Fruit fly (Drosophila melanogaster) whole organism, embryonic: Measurements from ENCODE around the gene PNKP.

Source experiments
- Atf6 ChIP-seq: fragments of 200-800 bp; sonication (Bioruptor generic); IDR thresholded peaks from 2 replicates; pipeline ENCODE4 v1.3.6; 2022; ENCODE audit warnings: missing biosample characterization, missing genetic modification characterization
- Bgb ChIP-seq: fragments of 200-800 bp; sonication (Bioruptor generic); IDR thresholded peaks from 2 replicates; pipeline ENCODE4 v1.3.6; 2022; ENCODE audit warnings: missing biosample characterization, missing genetic modification characterization; ENCODE audit not compliant: partially characterized antibody
- CG10274 ChIP-seq: fragments of 200-800 bp; sonication (Bioruptor generic); optimal IDR thresholded peaks from 3 replicates; lab custom pipeline; 2017; ENCODE audit warnings: missing biosample characterization, mild to moderate bottlenecking, missing genetic modification characterization
- CG12391 ChIP-seq: fragments of 200-800 bp; sonication (Bioruptor generic); optimal IDR thresholded peaks from 3 replicates; lab custom pipeline; 2018; ENCODE audit warnings: missing biosample characterization, mild to moderate bottlenecking, missing genetic modification characterization, moderate library complexity
- CG13123 ChIP-seq: fragments of 200-800 bp; sonication (Bioruptor generic); optimal IDR thresholded peaks from 2 replicates; lab custom pipeline; 2016; ENCODE audit warnings: missing biosample characterization, missing genetic modification characterization
- CG13287 ChIP-seq: fragments of 200-800 bp; sonication (Bioruptor generic); IDR thresholded peaks from 2 replicates; pipeline ENCODE4 v1.3.6; 2022; ENCODE audit warnings: missing biosample characterization, missing genetic modification characterization; ENCODE audit not compliant: partially characterized antibody
- CG13296 ChIP-seq: fragments of 200-800 bp; sonication (Bioruptor generic); optimal IDR thresholded peaks from 3 replicates; lab custom pipeline; 2018; ENCODE audit warnings: missing biosample characterization, mild to moderate bottlenecking, missing genetic modification characterization
- CG13624 ChIP-seq: fragments of 200-800 bp; sonication (Bioruptor generic); optimal IDR thresholded peaks from 2 replicates; lab custom pipeline; 2016; ENCODE audit warnings: missing biosample characterization, missing genetic modification characterization
- CG1603 ChIP-seq: fragments of 200-800 bp; sonication (Bioruptor generic); optimal IDR thresholded peaks from 2 replicates; lab custom pipeline; 2019; ENCODE audit warnings: missing biosample characterization, mild to moderate bottlenecking, missing genetic modification characterization, moderate library complexity
- CG16815 ChIP-seq: fragments of 200-800 bp; sonication (Bioruptor generic); optimal IDR thresholded peaks from 3 replicates; lab custom pipeline; 2017; ENCODE audit warnings: missing biosample characterization, mild to moderate bottlenecking, missing genetic modification characterization
- CG17829 ChIP-seq: fragments of 200-800 bp; optimal IDR thresholded peaks from 2 replicates; lab custom pipeline; 2019; ENCODE audit warnings: missing biosample characterization, mild to moderate bottlenecking, missing genetic modification characterization, moderate library complexity
- CG17912 ChIP-seq: fragments of 200-800 bp; sonication (Bioruptor generic); optimal IDR thresholded peaks from 2 replicates; lab custom pipeline; 2018; ENCODE audit warnings: missing biosample characterization, mild to moderate bottlenecking, missing genetic modification characterization
- CG30020 ChIP-seq: fragments of 200-800 bp; optimal IDR thresholded peaks from 2 replicates; lab custom pipeline; 2019; ENCODE audit warnings: missing biosample characterization, mild to moderate bottlenecking, missing genetic modification characterization, moderate library complexity
- CG30403 ChIP-seq: fragments of 200-800 bp; sonication (Bioruptor generic); optimal IDR thresholded peaks from 3 replicates; lab custom pipeline; 2016; ENCODE audit warnings: missing biosample characterization, missing genetic modification characterization
- CG4404 ChIP-seq: fragments of 200-800 bp; sonication (Bioruptor generic); IDR thresholded peaks from 2 replicates; pipeline ENCODE4 v1.3.6; 2022; ENCODE audit warnings: missing biosample characterization, missing genetic modification characterization
- CG4707 ChIP-seq: fragments of 200-800 bp; sonication (Bioruptor generic); optimal IDR thresholded peaks from 2 replicates; lab custom pipeline; 2018; ENCODE audit warnings: missing biosample characterization, mild to moderate bottlenecking, missing genetic modification characterization, moderate library complexity
- CG5180 ChIP-seq: fragments of 200-800 bp; sonication (Bioruptor generic); optimal IDR thresholded peaks from 3 replicates; lab custom pipeline; 2017; ENCODE audit warnings: missing biosample characterization, missing genetic modification characterization, mild to moderate bottlenecking, moderate library complexity, missing genetic modification reagents
- CG7987 ChIP-seq: fragments of 200-800 bp; sonication (Bioruptor generic); optimal IDR thresholded peaks from 2 replicates; lab custom pipeline; 2018; ENCODE audit warnings: missing biosample characterization, mild to moderate bottlenecking, missing genetic modification characterization, moderate library complexity
- CrebB ChIP-seq: fragments of 200-800 bp; sonication (Bioruptor generic); optimal IDR thresholded peaks from 3 replicates; lab custom pipeline; 2018; ENCODE audit warnings: missing biosample characterization, mild to moderate bottlenecking, missing genetic modification characterization
- Dll ChIP-seq: fragments of 200-800 bp; sonication (Bioruptor generic); IDR thresholded peaks from 4 replicates; pipeline ENCODE4 v1.3.6; 2022; ENCODE audit warnings: missing biosample characterization, missing genetic modification characterization; ENCODE audit not compliant: partially characterized antibody
- E2f2 ChIP-seq: fragments of 200-800 bp; sonication (Bioruptor generic); IDR thresholded peaks from 2 replicates; pipeline ENCODE4 v1.3.6; 2022; ENCODE audit warnings: missing biosample characterization, missing genetic modification characterization
- Fer1 ChIP-seq: fragments of 200-800 bp; sonication (Bioruptor generic); optimal IDR thresholded peaks from 2 replicates; lab custom pipeline; 2017; ENCODE audit warnings: missing biosample characterization, mild to moderate bottlenecking, missing genetic modification characterization
- GATAe ChIP-seq: fragments of 200-800 bp; sonication (Bioruptor generic); conservative IDR thresholded peaks from 2 replicates; pipeline ENCODE4 v1.3.6; 2022; ENCODE audit warnings: missing biosample characterization, missing genetic modification characterization
- Hmr ChIP-seq: fragments of 200-800 bp; sonication (Bioruptor generic); optimal IDR thresholded peaks from 3 replicates; lab custom pipeline; 2017; ENCODE audit warnings: mild to moderate bottlenecking, missing biosample characterization, missing genetic modification reagents, missing genetic modification characterization
- Hr39 ChIP-seq: fragments of >200 bp; optimal IDR thresholded peaks from 2 replicates; lab custom pipeline; 2017
- Kr ChIP-seq: fragments of 200-800 bp; sonication (Bioruptor generic); optimal IDR thresholded peaks from 2 replicates; lab custom pipeline; 2017; ENCODE audit warnings: missing biosample characterization, mild to moderate bottlenecking, missing genetic modification characterization
- Lpt ChIP-seq: fragments of >200 bp; optimal IDR thresholded peaks from 2 replicates; lab custom pipeline; 2018; ENCODE audit warnings: missing biosample characterization, missing genetic modification characterization
- MBD-R2 ChIP-seq: fragments of 200-800 bp; sonication (Bioruptor generic); IDR thresholded peaks from 2 replicates; pipeline ENCODE4 v1.3.6; 2022; ENCODE audit warnings: missing biosample characterization, missing genetic modification characterization
- Meics ChIP-seq: fragments of 200-800 bp; sonication (Bioruptor generic); optimal IDR thresholded peaks from 2 replicates; lab custom pipeline; 2017; ENCODE audit warnings: missing biosample characterization, mild to moderate bottlenecking, missing genetic modification characterization
- Myb ChIP-seq: fragments of 200-800 bp; sonication (Bioruptor generic); optimal IDR thresholded peaks from 2 replicates; lab custom pipeline; 2016; ENCODE audit warnings: missing biosample characterization, missing genetic modification characterization
- Scr ChIP-seq: fragments of 200-800 bp; sonication (Bioruptor generic); IDR thresholded peaks from 2 replicates; pipeline ENCODE4 v1.3.6; 2022; ENCODE audit warnings: missing biosample characterization, missing genetic modification characterization; ENCODE audit not compliant: partially characterized antibody
- crc ChIP-seq: fragments of 200-800 bp; sonication (Bioruptor generic); optimal IDR thresholded peaks from 2 replicates; lab custom pipeline; 2016; ENCODE audit warnings: missing biosample characterization, missing genetic modification characterization
- da ChIP-seq: fragments of 200-800 bp; sonication (Bioruptor generic); optimal IDR thresholded peaks from 2 replicates; lab custom pipeline; 2016; ENCODE audit warnings: missing biosample characterization, missing genetic modification characterization
- grau ChIP-seq: fragments of 200-800 bp; optimal IDR thresholded peaks from 3 replicates; lab custom pipeline; 2019; ENCODE audit warnings: missing biosample characterization, mild to moderate bottlenecking, missing genetic modification characterization, moderate library complexity
- insv ChIP-seq, 2 experiments: fragments of 200-800 bp; sonication (Bioruptor generic); optimal IDR thresholded peaks; 3 replicates each; lab custom pipeline; 2016 to 2018; ENCODE audit warnings: missing biosample characterization in 2 of 2, missing genetic modification characterization in 2 of 2
- kay ChIP-seq: fragments of 200-800 bp; sonication (Bioruptor generic); optimal IDR thresholded peaks from 2 replicates; lab custom pipeline; 2016; ENCODE audit warnings: missing biosample characterization, missing genetic modification characterization
- lola ChIP-seq, 3 experiments: fragments of >200 bp in 2 of 3; fragments of 200-800 bp in 1 of 3; sonication (Bioruptor generic) in 1 of 3; optimal IDR thresholded peaks; 2 replicates each; lab custom pipeline; 2017 to 2019; ENCODE audit warnings: missing biosample characterization in 3 of 3, missing genetic modification characterization in 3 of 3, mild to moderate bottlenecking in 1 of 3, moderate library complexity in 1 of 3
- nerfin-2 ChIP-seq: fragments of 200-800 bp; sonication (Bioruptor generic); IDR thresholded peaks from 2 replicates; pipeline ENCODE4 v1.3.6; 2022; ENCODE audit warnings: missing biosample characterization, missing genetic modification characterization; ENCODE audit not compliant: partially characterized antibody
- odd ChIP-seq: fragments of 200-800 bp; sonication (Bioruptor generic); optimal IDR thresholded peaks from 2 replicates; lab custom pipeline; 2017; ENCODE audit warnings: missing biosample characterization, mild to moderate bottlenecking, missing genetic modification characterization
- pfk ChIP-seq: fragments of 200-800 bp; sonication (Bioruptor generic); optimal IDR thresholded peaks from 2 replicates; lab custom pipeline; 2018; ENCODE audit warnings: missing biosample characterization, mild to moderate bottlenecking, missing genetic modification characterization, moderate library complexity
- phol ChIP-seq: fragments of 200-800 bp; sonication (Bioruptor generic); optimal IDR thresholded peaks from 3 replicates; lab custom pipeline; 2018; ENCODE audit warnings: missing biosample characterization, mild to moderate bottlenecking, missing genetic modification characterization, moderate library complexity
- run ChIP-seq: fragments of 200-800 bp; sonication (Bioruptor generic); optimal IDR thresholded peaks from 3 replicates; lab custom pipeline; 2018; ENCODE audit warnings: missing biosample characterization, mild to moderate bottlenecking, missing genetic modification characterization
- salm ChIP-seq: fragments of 200-800 bp; sonication (Bioruptor generic); optimal IDR thresholded peaks from 2 replicates; lab custom pipeline; 2018; ENCODE audit warnings: missing biosample characterization, mild to moderate bottlenecking, missing genetic modification characterization
- sd ChIP-seq: fragments of 200-800 bp; sonication (Bioruptor generic); optimal IDR thresholded peaks from 3 replicates; lab custom pipeline; 2018; ENCODE audit warnings: missing biosample characterization, mild to moderate bottlenecking, missing genetic modification characterization, moderate library complexity
- slp2 ChIP-seq: fragments of 200-800 bp; sonication (Bioruptor generic); optimal IDR thresholded peaks from 2 replicates; lab custom pipeline; 2016; ENCODE audit warnings: missing biosample characterization, missing genetic modification characterization
- trh ChIP-seq: fragments of 200-800 bp; sonication (Bioruptor generic); optimal IDR thresholded peaks from 2 replicates; lab custom pipeline; 2016; ENCODE audit warnings: missing biosample characterization, missing genetic modification characterization
- wek ChIP-seq: fragments of 200-800 bp; sonication (Bioruptor generic); optimal IDR thresholded peaks from 3 replicates; lab custom pipeline; 2018; ENCODE audit warnings: missing biosample characterization, mild to moderate bottlenecking, missing genetic modification characterization, moderate library complexity
- z ChIP-seq: fragments of 200-800 bp; sonication (Bioruptor generic); IDR thresholded peaks from 3 replicates; pipeline ENCODE4 v1.3.6; 2022; ENCODE audit warnings: missing biosample characterization, missing genetic modification characterization

Gene PNKP

dm6 chr3R:8300928-8301752, 42.2 kb downstream of the PNKP start, which contains the start of the genes CG9626 and mRpL1 (continued):
- TF ChIP-seq salm: no peak
- no peak for TF ChIP-seq kay (GFP tag; lab: Kevin White, UChicago)
- TF ChIP-seq MBD-R2 (GFP tag; lab: Robert Waterston, UW): peak; percentile 91
- no peak for TF ChIP-seq Atf6 (GFP tag; lab: Robert Waterston, UW)
- TF ChIP-seq crc: no peak
- no peak for TF ChIP-seq trh
- TF ChIP-seq Scr (GFP tag; lab: Robert Waterston, UW): peak; percentile 23; the same call in 1 of the 2 replicates
- peak; percentile 70; the same call in 1 of the 2 replicates for TF ChIP-seq GATAe (GFP tag; lab: Robert Waterston, UW)
- TF ChIP-seq z: no peak
- peak; percentile 12 for TF ChIP-seq CG30403 (GFP tag; lab: Kevin White, UChicago)
- peak; percentile 19 for TF ChIP-seq CrebB
- TF ChIP-seq CG4404: no peak
- no peak for TF ChIP-seq da (GFP tag; lab: Kevin White, UChicago)
- TF ChIP-seq CG12391 (tag; lab: Kevin White, UChicago): peak; percentile 34
- peak; percentile 71 for TF ChIP-seq Hmr
- peak; percentile 53 for TF ChIP-seq E2f2 (GFP tag; lab: Robert Waterston, UW)
- no peak for TF ChIP-seq lola (GFP tag; optimal IDR thresholded peaks at IDR 0.05; lab: Kevin White, UChicago)
- TF ChIP-seq Meics (GFP tag; lab: Kevin White, UChicago): peak; percentile 9
- no peak for TF ChIP-seq run (tag; lab: Kevin White, UChicago)
- TF ChIP-seq slp2 (GFP tag; lab: Kevin White, UChicago): no peak
- peak; percentile 29 for TF ChIP-seq CG30020 (tag; lab: Kevin White, UChicago)
- TF ChIP-seq Fer1 (GFP tag; lab: Kevin White, UChicago): no peak
- peak; percentile 89 for TF ChIP-seq CG1603 (tag; lab: Kevin White, UChicago)
- TF ChIP-seq CG10274: no peak
- peak; percentile 30 for TF ChIP-seq grau
- TF ChIP-seq pfk (GFP tag; lab: Kevin White, UChicago): no peak
- TF ChIP-seq CG13123 (GFP tag; lab: Kevin White, UChicago): no peak
- no peak for TF ChIP-seq CG5180
- TF ChIP-seq CG13287: peak; percentile 60
- no peak for TF ChIP-seq CG7987 (GFP tag; lab: Kevin White, UChicago)
- no peak for TF ChIP-seq CG16815 (GFP tag; lab: Kevin White, UChicago)
- TF ChIP-seq CG17829 (tag; lab: Kevin White, UChicago): peak; percentile 45
- TF ChIP-seq insv (GFP tag; optimal IDR thresholded peaks at IDR 0.05; lab: Kevin White, UChicago): peak in 1 of 2 experiments; percentile 53
- no peak for TF ChIP-seq Hr39 (lab: Kevin White, UChicago)
- TF ChIP-seq sd (tag; lab: Kevin White, UChicago): peak; percentile 87
- TF ChIP-seq CG4707: no peak
- no peak for TF ChIP-seq wek (GFP tag; lab: Kevin White, UChicago)
- no peak for TF ChIP-seq odd (GFP tag; lab: Kevin White, UChicago)
- TF ChIP-seq CG13624 (GFP tag; lab: Kevin White, UChicago): peak; percentile 42
- TF ChIP-seq Myb (GFP tag; lab: Kevin White, UChicago): peak; percentile 99
- TF ChIP-seq Kr (GFP tag; lab: Kevin White, UChicago): no peak
- TF ChIP-seq phol (tag; lab: Kevin White, UChicago): peak; percentile 47
- 0 out of 2 replicates have a peak, but pooled peaks have one; percentile 12 for TF ChIP-seq nerfin-2 (GFP tag; lab: Robert Waterston, UW)
- TF ChIP-seq CG17912: peak; percentile 22
- 0 out of 4 replicates have a peak, but pooled peaks have one; percentile 13 for TF ChIP-seq Dll (GFP tag; lab: Robert Waterston, UW)
- 0 out of 2 replicates have a peak, but pooled peaks have one; percentile 23 for TF ChIP-seq Bgb
- TF ChIP-seq CG13296 (GFP tag; lab: Kevin White, UChicago): no peak
- TF ChIP-seq Lpt: no peak
